Worm (Caenorhabditis elegans): Measurements from ENCODE around the gene F13E9.19.

The F13E9.19 gene

ce11 chrIV:10909708-10910107 lies 10.5 kb downstream of the F13E9.19 start, which contains the start of gene pyk-2 (continued):
- TF ChIP-seq pqm-1 (tag; optimal IDR thresholded peaks at IDR 0.05) = no peak
- TF ChIP-seq hlh-4 (tag; optimal IDR thresholded peaks at IDR 0.05) = no peak
- TF ChIP-seq xbp-1 (tag; optimal IDR thresholded peaks at IDR 0.05) = no peak
- TF ChIP-seq sox-4 (tag; optimal IDR thresholded peaks at IDR 0.05) = no peak
- TF ChIP-seq hlh-17 (GFP tag; optimal IDR thresholded peaks at IDR 0.05; ENCODE audit: borderline replicate concordance) = no peak
- no peak for TF ChIP-seq vab-15 (tag; optimal IDR thresholded peaks at IDR 0.05)
- no peak for TF ChIP-seq unc-30 (tag; optimal IDR thresholded peaks at IDR 0.05)
- TF ChIP-seq unc-130 (tag; optimal IDR thresholded peaks at IDR 0.05) = no peak
- no peak for TF ChIP-seq tlp-1 (tag; optimal IDR thresholded peaks at IDR 0.05)
- TF ChIP-seq ets-5 (GFP tag; IDR thresholded peaks at IDR 0.05) = no peak
- peak in 1 of 2 experiments; percentile 29 for TF ChIP-seq lin-35 (GFP tag; optimal IDR thresholded peaks at IDR 0.05)
- TF ChIP-seq mdl-1 (tag; optimal IDR thresholded peaks at IDR 0.05) = no peak
- no peak for TF ChIP-seq swsn-7 (tag; optimal IDR thresholded peaks at IDR 0.05)
- no peak for TF ChIP-seq zag-1 (tag; optimal IDR thresholded peaks at IDR 0.05)
- TF ChIP-seq C34B4.2 (tag; optimal IDR thresholded peaks at IDR 0.05) = no peak
- TF ChIP-seq aha-1 (tag; optimal IDR thresholded peaks at IDR 0.05) = no peak
- peak; percentile 26 for TF ChIP-seq nhr-19 (GFP tag; conservative IDR thresholded peaks at IDR 0.05)
- no peak for TF ChIP-seq dsc-1 (tag; optimal IDR thresholded peaks at IDR 0.05)
- no peak for TF ChIP-seq aly-2 (tag; optimal IDR thresholded peaks at IDR 0.05)
- no peak for TF ChIP-seq snpc-4 (tag; optimal IDR thresholded peaks at IDR 0.05)
- no peak for TF ChIP-seq lin-39 (tag; optimal IDR thresholded peaks at IDR 0.05)
- TF ChIP-seq nhr-90 (tag; optimal IDR thresholded peaks at IDR 0.05; ENCODE audit: poor library complexity) = peak; percentile 22
- no peak for TF ChIP-seq ama-1 (optimal IDR thresholded peaks at IDR 0.05)
- TF ChIP-seq nhr-47 (tag; optimal IDR thresholded peaks at IDR 0.05) = no peak
- TF ChIP-seq nhr-77 (tag; optimal IDR thresholded peaks at IDR 0.05) = no peak
- TF ChIP-seq ces-1 (GFP tag; optimal IDR thresholded peaks at IDR 0.05) = no peak
- no peak for TF ChIP-seq isw-1 (GFP tag; IDR thresholded peaks at IDR 0.05)
- no peak for TF ChIP-seq nhr-84 (tag; optimal IDR thresholded peaks at IDR 0.05)
- no peak for TF ChIP-seq nhr-12 (tag; optimal IDR thresholded peaks at IDR 0.05)
- no peak for TF ChIP-seq sptf-1 (tag; optimal IDR thresholded peaks at IDR 0.05)
- TF ChIP-seq nhr-11 (tag; optimal IDR thresholded peaks at IDR 0.05) = no peak
- no peak for TF ChIP-seq fos-1 (tag; optimal IDR thresholded peaks at IDR 0.05)
- no peak for TF ChIP-seq blmp-1 (tag; optimal IDR thresholded peaks at IDR 0.05)
- no peak for TF ChIP-seq grh-1 (GFP tag; IDR thresholded peaks at IDR 0.05)
- TF ChIP-seq sup-37 (GFP tag; optimal IDR thresholded peaks at IDR 0.05) = no peak
- TF ChIP-seq fkh-4 (tag; optimal IDR thresholded peaks at IDR 0.05; ENCODE audit: borderline replicate concordance) = no peak
- peak; percentile 59 for TF ChIP-seq lin-14 (GFP tag; optimal IDR thresholded peaks at IDR 0.05)
- no peak for TF ChIP-seq hpl-2 (GFP tag; optimal IDR thresholded peaks at IDR 0.05)
- TF ChIP-seq elt-3 (tag; optimal IDR thresholded peaks at IDR 0.05) = peak in 3 of 6 experiments; percentile 29 to 65 (median 64)
- TF ChIP-seq elt-2 (tag; optimal IDR thresholded peaks at IDR 0.05) = peak; percentile 49
- TF ChIP-seq unc-98 (GFP tag; IDR thresholded peaks at IDR 0.05) = no peak
- no peak for TF ChIP-seq jun-1 (tag; optimal IDR thresholded peaks at IDR 0.05)
- TF ChIP-seq ceh-63 (GFP tag; optimal IDR thresholded peaks at IDR 0.05) = no peak
- no peak for TF ChIP-seq lin-15B (tag; optimal IDR thresholded peaks at IDR 0.05)
- TF ChIP-seq unc-86 (tag; optimal IDR thresholded peaks at IDR 0.05) = no peak

DNA sequence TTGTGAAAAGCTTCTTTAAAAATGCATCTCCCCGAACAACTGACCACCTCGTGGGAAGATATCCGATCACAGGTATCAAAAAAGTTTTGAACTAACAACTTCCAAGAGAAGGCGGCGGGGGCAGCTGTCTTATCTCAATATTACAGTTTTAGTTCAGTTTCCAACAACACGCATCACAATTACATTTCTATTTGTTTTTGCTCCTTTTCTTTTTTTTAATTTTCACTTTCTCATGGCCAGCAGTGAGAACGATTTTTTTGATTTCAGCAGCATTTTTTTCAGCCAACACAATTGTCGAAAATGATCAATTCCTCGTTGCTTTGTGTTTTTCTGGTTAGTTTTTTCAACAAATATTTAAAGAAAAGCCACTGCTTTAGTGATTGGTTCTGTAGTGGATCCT lies 13.9 kb downstream of the F13E9.19 start, which contains the start of gene ZK593.2:
ZK593.2 (plus strand) TSS at position 301 of the 400 bp plus-strand sequence.
- TF ChIP-seq ets-5 (GFP tag; IDR thresholded peaks at IDR 0.05) (no peak), nhr-237 (tag; optimal IDR thresholded peaks at IDR 0.05) (no peak), unc-130 (tag; optimal IDR thresholded peaks at IDR 0.05) (no peak), nhr-19 (GFP tag; conservative IDR thresholded peaks at IDR 0.05) (no peak)
